Fruit fly (Drosophila melanogaster) whole organism, pupa: ENCODE results near the gene Or9a.

ENCODE experiments used
- CG10348 ChIP-seq: fragments of 200-800 bp; sonication (Bioruptor generic); IDR thresholded peaks from 2 replicates; pipeline ENCODE4 v1.3.6; 2022; ENCODE audit warnings: missing biosample characterization, missing genetic modification characterization
- CG12605 ChIP-seq: fragments of 200-800 bp; sonication (Bioruptor generic); IDR thresholded peaks from 2 replicates; pipeline ENCODE4 v1.3.6; 2022; ENCODE audit warnings: missing biosample characterization, missing genetic modification characterization
- CG13204 ChIP-seq: fragments of 200-800 bp; sonication (Bioruptor generic); optimal IDR thresholded peaks from 2 replicates; lab custom pipeline; 2018; ENCODE audit warnings: missing biosample characterization, mild to moderate bottlenecking, missing genetic modification characterization, moderate library complexity
- CG17806 ChIP-seq: fragments of 200-800 bp; sonication (Bioruptor generic); optimal IDR thresholded peaks from 2 replicates; lab custom pipeline; 2018; ENCODE audit warnings: missing biosample characterization, mild to moderate bottlenecking, missing genetic modification characterization, moderate library complexity
- CG34367 ChIP-seq: fragments of 200-800 bp; sonication (Bioruptor generic); optimal IDR thresholded peaks from 2 replicates; lab custom pipeline; 2018; ENCODE audit warnings: missing biosample characterization, mild to moderate bottlenecking, missing genetic modification characterization
- CG4496 ChIP-seq: fragments of 200-800 bp; sonication (Bioruptor generic); IDR thresholded peaks from 3 replicates; pipeline ENCODE4 v1.3.6; 2022; ENCODE audit warnings: missing biosample characterization, missing genetic modification characterization
- CG8159 ChIP-seq: fragments of 200-800 bp; sonication (Bioruptor generic); optimal IDR thresholded peaks from 3 replicates; lab custom pipeline; 2018; ENCODE audit warnings: missing biosample characterization, mild to moderate bottlenecking, missing genetic modification characterization, moderate library complexity
- D1 ChIP-seq: fragments of 200-800 bp; sonication (Bioruptor generic); optimal IDR thresholded peaks from 2 replicates; lab custom pipeline; 2018; ENCODE audit warnings: missing biosample characterization, mild to moderate bottlenecking, missing genetic modification characterization, moderate library complexity
- EcR ChIP-seq: fragments of 200-800 bp; sonication (Bioruptor generic); optimal IDR thresholded peaks from 3 replicates; lab custom pipeline; 2019; ENCODE audit warnings: missing biosample characterization, missing genetic modification characterization, mild to moderate bottlenecking, moderate library complexity, missing genetic modification reagents
- Ets98B ChIP-seq: fragments of 200-800 bp; sonication (Bioruptor generic); IDR thresholded peaks from 2 replicates; pipeline ENCODE4 v1.3.6; 2022; ENCODE audit warnings: missing biosample characterization, missing genetic modification characterization
- Pif1B ChIP-seq: fragments of 200-800 bp; sonication (Bioruptor generic); optimal IDR thresholded peaks from 3 replicates; lab custom pipeline; 2016; ENCODE audit warnings: missing biosample characterization, missing genetic modification characterization
- Snoo ChIP-seq: fragments of 200-800 bp; sonication (Bioruptor generic); optimal IDR thresholded peaks from 3 replicates; lab custom pipeline; 2017; ENCODE audit warnings: missing biosample characterization, mild to moderate bottlenecking, missing genetic modification characterization, inconsistent platforms
- gl ChIP-seq: fragments of 200-800 bp; sonication (Bioruptor generic); optimal IDR thresholded peaks from 2 replicates; lab custom pipeline; 2018; ENCODE audit warnings: missing biosample characterization, mild to moderate bottlenecking, missing genetic modification characterization
- rn ChIP-seq: fragments of 200-800 bp; sonication (Bioruptor generic); IDR thresholded peaks from 2 replicates; pipeline ENCODE4 v1.3.6; 2022; ENCODE audit warnings: missing biosample characterization, missing genetic modification characterization

dm6 chrX:10464531-10464930, 5.1 kb upstream of the Or9a start:
- TF ChIP-seq CG4496 (GFP tag; lab: Robert Waterston, UW): no peak
- no peak for TF ChIP-seq Pif1B
- no peak for TF ChIP-seq rn (GFP tag; lab: Robert Waterston, UW)
- no peak for TF ChIP-seq CG10348 (GFP tag; lab: Robert Waterston, UW)
- TF ChIP-seq Ets98B (GFP tag; lab: Robert Waterston, UW): no peak
- no peak for TF ChIP-seq CG34367 (tag; lab: Kevin White, UChicago)
- no peak for TF ChIP-seq EcR (GFP tag; lab: Kevin White, UChicago)
- TF ChIP-seq Snoo (tag; lab: Kevin White, UChicago): no peak
- TF ChIP-seq CG8159: no peak
- no peak for TF ChIP-seq D1
- TF ChIP-seq CG12605 (GFP tag; lab: Robert Waterston, UW): no peak
- no peak for TF ChIP-seq CG13204 (GFP tag; lab: Kevin White, UChicago)
- no peak for TF ChIP-seq CG17806
- TF ChIP-seq gl (tag; lab: Kevin White, UChicago): no peak
